Worm (Caenorhabditis elegans) whole organism, late embryonic: ENCODE data around the gene srsx-22.

ENCODE experiments used
- ama-1 ChIP-seq: fragments of 150-350 bp; optimal IDR thresholded peaks from 2 replicates; lab custom pipeline; 2014
- ceh-34 ChIP-seq: sonication (generic microtip); optimal IDR thresholded peaks from 2 replicates; lab custom pipeline; 2016; ENCODE audit warnings: mild to moderate bottlenecking, missing genetic modification characterization, missing compliant biosample characterization
- ceh-9 ChIP-seq: sonication (generic microtip); optimal IDR thresholded peaks from 2 replicates; lab custom pipeline; 2016; ENCODE audit warnings: mild to moderate bottlenecking, missing genetic modification characterization, inconsistent platforms, missing compliant biosample characterization
- dmd-4 ChIP-seq: sonication (generic microtip); optimal IDR thresholded peaks from 2 replicates; lab custom pipeline; 2016; ENCODE audit warnings: borderline replicate concordance, missing genetic modification characterization, missing compliant biosample characterization
- nhr-11 ChIP-seq: fragments of 150-350 bp; optimal IDR thresholded peaks from 2 replicates; lab custom pipeline; 2014; ENCODE audit warnings: missing biosample characterization, missing genetic modification characterization
- pag-3 ChIP-seq: sonication (generic microtip); optimal IDR thresholded peaks from 2 replicates; lab custom pipeline; 2016; ENCODE audit warnings: missing compliant biosample characterization, missing genetic modification characterization, borderline replicate concordance
- pha-4 ChIP-seq: fragments of 150-350 bp; optimal IDR thresholded peaks from 2 replicates; lab custom pipeline; 2018; ENCODE audit warnings: missing biosample characterization, missing genetic modification reagents, missing genetic modification characterization
- tbx-7 ChIP-seq: sonication (generic microtip); optimal IDR thresholded peaks from 2 replicates; lab custom pipeline; 2016; ENCODE audit warnings: missing genotype, missing genetic modification characterization, missing compliant biosample characterization

DNA sequence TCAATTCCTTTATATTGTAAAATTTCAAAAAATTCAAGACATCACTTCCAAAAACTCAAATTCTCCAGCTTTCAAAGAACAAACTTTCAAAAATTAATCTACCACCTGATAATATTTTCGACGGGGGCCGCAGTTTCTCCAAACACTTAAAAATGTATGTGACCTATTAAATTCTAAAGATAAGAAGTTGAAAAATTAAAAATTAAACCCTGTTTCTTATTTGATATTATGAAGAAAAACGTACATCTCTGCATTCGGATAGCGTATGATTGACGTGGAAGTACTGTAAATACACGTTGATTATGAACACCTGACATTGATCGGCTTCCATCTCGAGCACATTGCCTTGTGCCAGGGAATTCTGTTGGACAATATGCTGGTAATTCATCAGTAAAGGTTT, 45.5 kb upstream of the srsx-22 start:
- no peak for TF ChIP-seq nhr-11
- TF ChIP-seq pag-3 (tag; lab: Kevin White, UChicago) = no peak
- no peak for TF ChIP-seq pha-4 (tag; lab: Kevin White, UChicago)
- TF ChIP-seq ceh-9 = no peak
- no peak for TF ChIP-seq tbx-7
- no peak for TF ChIP-seq ama-1 (lab: Kevin White, UChicago)
- TF ChIP-seq ceh-34 (tag; lab: Kevin White, UChicago) = no peak
- TF ChIP-seq dmd-4 (tag; lab: Kevin White, UChicago) = no peak
